Fruit fly (Drosophila melanogaster): ENCODE measurements around the gene CG4911.

CG4911 gene

dm6 chr3L:9065997-9066441 lies 6.5 kb downstream of the CG4911 start, which contains the start of gene Argk1 (continued):
- TF ChIP-seq tgo (GFP tag; IDR thresholded peaks at IDR 0.05) (peak; percentile 51; the same call in 2 of the 3 replicates), CG17829 (tag; optimal IDR thresholded peaks at IDR 0.05) (no peak), wor (GFP tag; IDR thresholded peaks at IDR 0.05) (no peak), danr (GFP tag; IDR thresholded peaks at IDR 0.05) (no peak), gce (GFP tag; IDR thresholded peaks at IDR 0.05) (peak; percentile 54; the same call in 1 of the 3 replicates), Hsf (GFP tag; optimal IDR thresholded peaks at IDR 0.05) (peak; percentile 47), bcd (GFP tag; optimal IDR thresholded peaks at IDR 0.05) (peak; percentile 10), lmd (GFP tag; IDR thresholded peaks at IDR 0.05) (peak; percentile 58), ham (GFP tag; IDR thresholded peaks at IDR 0.05) (no peak), CG11695 (GFP tag; IDR thresholded peaks at IDR 0.05) (peak; percentile 67; the same call in 2 of the 3 replicates), CG32532 (GFP tag; IDR thresholded peaks at IDR 0.05) (peak; percentile 75), CG16815 (GFP tag; optimal IDR thresholded peaks at IDR 0.05) (peak; percentile 11), CG4820 (GFP tag; optimal IDR thresholded peaks at IDR 0.05) (no peak), CG31365 (tag; optimal IDR thresholded peaks at IDR 0.05) (no peak), CG7928 (GFP tag; optimal IDR thresholded peaks at IDR 0.05) (no peak), CG2678 (tag; optimal IDR thresholded peaks at IDR 0.05) (peak; percentile 62), CG10462 (GFP tag; optimal IDR thresholded peaks at IDR 0.05) (no peak), CG4282 (GFP tag; optimal IDR thresholded peaks at IDR 0.05) (no peak), Asciz (GFP tag; optimal IDR thresholded peaks at IDR 0.05) (no peak), CG14860 (GFP tag; IDR thresholded peaks at IDR 0.05; ENCODE audit: partially characterized antibody) (no peak), CG11456 (GFP tag; IDR thresholded peaks at IDR 0.05) (no peak), CG4360 (GFP tag; IDR thresholded peaks at IDR 0.05) (no peak), Dek (tag; optimal IDR thresholded peaks at IDR 0.05) (peak; percentile 55), Sin3A (optimal IDR thresholded peaks at IDR 0.05) (no peak), sqz (GFP tag; optimal IDR thresholded peaks at IDR 0.05) (no peak), CG12942 (GFP tag; optimal IDR thresholded peaks at IDR 0.05) (peak; percentile 31), mirr (GFP tag; optimal IDR thresholded peaks at IDR 0.05) (no peak), Mes4 (GFP tag; optimal IDR thresholded peaks at IDR 0.05) (no peak), CG8924 (tag; optimal IDR thresholded peaks at IDR 0.05) (peak; percentile 76), Lpt (GFP tag; optimal IDR thresholded peaks at IDR 0.05) (no peak), phol (tag; optimal IDR thresholded peaks at IDR 0.05) (no peak), stc (GFP tag; IDR thresholded peaks at IDR 0.05) (peak; percentile 48; the same call in 1 of the 2 replicates), CG18262 (tag; optimal IDR thresholded peaks at IDR 0.05) (peak; percentile 38), dmrt99B (tag; optimal IDR thresholded peaks at IDR 0.05) (peak; percentile 70), cas (GFP tag; IDR thresholded peaks at IDR 0.05) (no peak), zen2 (GFP tag; IDR thresholded peaks at IDR 0.05; ENCODE audit: partially characterized antibody) (0 out of 3 replicates have a peak, but pooled peaks have one; percentile 11), CG10321 (GFP tag; IDR thresholded peaks at IDR 0.05) (no peak), CG33557 (GFP tag; optimal IDR thresholded peaks at IDR 0.05) (no peak), Dref (GFP tag; IDR thresholded peaks at IDR 0.05) (no peak), sd (tag; optimal IDR thresholded peaks at IDR 0.05) (peak; percentile 53), CG9609 (GFP tag; optimal IDR thresholded peaks at IDR 0.05) (no peak), CG11093 (GFP tag; IDR thresholded peaks at IDR 0.05) (0 out of 3 replicates have a peak, but pooled peaks have one; percentile 7), Spps (tag; optimal IDR thresholded peaks at IDR 0.05) (no peak), pho (GFP tag; optimal IDR thresholded peaks at IDR 0.05) (peak; percentile 1), CG15073 (GFP tag; optimal IDR thresholded peaks at IDR 0.05) (no peak), CG12104 (GFP tag; optimal IDR thresholded peaks at IDR 0.05) (no peak), CG1832 (GFP tag; optimal IDR thresholded peaks at IDR 0.05) (no peak), tx (GFP tag; optimal IDR thresholded peaks at IDR 0.05) (no peak), aop (GFP tag; IDR thresholded peaks at IDR 0.05) (no peak), CG15269 (tag; optimal IDR thresholded peaks at IDR 0.05) (peak; percentile 73), GATAe (GFP tag; conservative IDR thresholded peaks at IDR 0.05) (peak; percentile 39; the same call in 1 of the 2 replicates), CG18011 (GFP tag; optimal IDR thresholded peaks at IDR 0.05) (no peak)
